Fruit fly (Drosophila melanogaster) whole organism, embryonic: Measurements from ENCODE around the gene CG15365.

Experiments used
- ATbp ChIP-seq: fragments of 200-800 bp; sonication (Bioruptor generic); optimal IDR thresholded peaks from 2 replicates; lab custom pipeline; 2017; ENCODE audit warnings: missing biosample characterization, mild to moderate bottlenecking, missing genetic modification characterization, missing genetic modification reagents
- Atf6 ChIP-seq: fragments of 200-800 bp; sonication (Bioruptor generic); IDR thresholded peaks from 2 replicates; pipeline ENCODE4 v1.3.6; 2022; ENCODE audit warnings: missing biosample characterization, missing genetic modification characterization
- B-H1 ChIP-seq: fragments of 200-800 bp; sonication (Bioruptor generic); IDR thresholded peaks from 3 replicates; pipeline ENCODE4 v1.3.6; 2022; ENCODE audit warnings: missing biosample characterization, missing genetic modification characterization
- CG10321 ChIP-seq: fragments of 200-800 bp; sonication (Bioruptor generic); IDR thresholded peaks from 2 replicates; pipeline ENCODE4 v1.3.6; 2022; ENCODE audit warnings: missing biosample characterization, missing genetic modification characterization
- CG10959 ChIP-seq: fragments of 200-800 bp; sonication (Bioruptor generic); IDR thresholded peaks from 2 replicates; pipeline ENCODE4 v1.3.6; 2022; ENCODE audit warnings: missing biosample characterization, missing genetic modification characterization
- CG11504 ChIP-seq: fragments of 200-800 bp; sonication (Bioruptor generic); optimal IDR thresholded peaks from 3 replicates; lab custom pipeline; 2019; ENCODE audit warnings: missing biosample characterization, mild to moderate bottlenecking, missing genetic modification characterization, moderate library complexity
- CG12155 ChIP-seq: fragments of 200-800 bp; sonication (Bioruptor generic); optimal IDR thresholded peaks from 3 replicates; lab custom pipeline; 2016; ENCODE audit warnings: missing biosample characterization, missing genetic modification characterization
- CG12769 ChIP-seq: fragments of 200-800 bp; sonication (Bioruptor generic); optimal IDR thresholded peaks from 2 replicates; lab custom pipeline; 2019; ENCODE audit warnings: missing biosample characterization, mild to moderate bottlenecking, missing genetic modification characterization, moderate library complexity
- CG13123 ChIP-seq: fragments of 200-800 bp; sonication (Bioruptor generic); optimal IDR thresholded peaks from 2 replicates; lab custom pipeline; 2016; ENCODE audit warnings: missing biosample characterization, missing genetic modification characterization
- CG1603 ChIP-seq: fragments of 200-800 bp; sonication (Bioruptor generic); optimal IDR thresholded peaks from 2 replicates; lab custom pipeline; 2019; ENCODE audit warnings: missing biosample characterization, mild to moderate bottlenecking, missing genetic modification characterization, moderate library complexity
- CG2120 ChIP-seq: fragments of 200-800 bp; sonication (Bioruptor generic); optimal IDR thresholded peaks from 3 replicates; lab custom pipeline; 2016; ENCODE audit warnings: missing biosample characterization, missing genetic modification characterization
- CG2875 ChIP-seq: fragments of 200-800 bp; sonication (Bioruptor generic); optimal IDR thresholded peaks from 2 replicates; lab custom pipeline; 2017; ENCODE audit warnings: missing biosample characterization, mild to moderate bottlenecking, missing genetic modification characterization, missing genetic modification reagents
- CG32772 ChIP-seq: fragments of 200-800 bp; sonication (Bioruptor generic); IDR thresholded peaks from 2 replicates; pipeline ENCODE4 v1.3.6; 2022; ENCODE audit warnings: missing biosample characterization, missing genetic modification characterization
- CG4328 ChIP-seq: fragments of 200-800 bp; sonication (Bioruptor generic); optimal IDR thresholded peaks from 3 replicates; lab custom pipeline; 2017; ENCODE audit warnings: missing biosample characterization, missing genetic modification reagents, missing genetic modification characterization
- CG43689 ChIP-seq: fragments of 200-800 bp; sonication (Bioruptor generic); IDR thresholded peaks from 2 replicates; pipeline ENCODE4 v1.3.6; 2022; ENCODE audit warnings: missing biosample characterization, missing genetic modification characterization
- CG4707 ChIP-seq: fragments of 200-800 bp; sonication (Bioruptor generic); optimal IDR thresholded peaks from 2 replicates; lab custom pipeline; 2018; ENCODE audit warnings: missing biosample characterization, mild to moderate bottlenecking, missing genetic modification characterization, moderate library complexity
- CG7357 ChIP-seq: fragments of 200-800 bp; sonication (Bioruptor generic); IDR thresholded peaks from 3 replicates; pipeline ENCODE4 v1.3.6; 2022; ENCODE audit warnings: missing biosample characterization, missing genetic modification characterization
- CG8089 ChIP-seq: fragments of 200-800 bp; sonication (Bioruptor generic); optimal IDR thresholded peaks from 3 replicates; lab custom pipeline; 2016; ENCODE audit warnings: missing biosample characterization, missing genetic modification characterization
- CG9609 ChIP-seq: fragments of 200-800 bp; sonication (Bioruptor generic); optimal IDR thresholded peaks from 3 replicates; lab custom pipeline; 2016; ENCODE audit warnings: missing biosample characterization, missing genetic modification characterization
- CHES-1-like ChIP-seq: fragments of 200-800 bp; sonication (Bioruptor generic); optimal IDR thresholded peaks from 2 replicates; lab custom pipeline; 2016; ENCODE audit warnings: missing biosample characterization, missing genetic modification characterization
- Dad ChIP-seq: fragments of 200-800 bp; sonication (Bioruptor generic); optimal IDR thresholded peaks from 3 replicates; lab custom pipeline; 2016; ENCODE audit warnings: missing biosample characterization, missing genetic modification characterization
- Dek ChIP-seq: fragments of 200-800 bp; sonication (Bioruptor generic); optimal IDR thresholded peaks from 3 replicates; lab custom pipeline; 2019; ENCODE audit warnings: missing biosample characterization, mild to moderate bottlenecking, missing genetic modification characterization, moderate library complexity
- Dip3 ChIP-seq: fragments of 200-800 bp; sonication (Bioruptor generic); optimal IDR thresholded peaks from 3 replicates; lab custom pipeline; 2016; ENCODE audit warnings: missing biosample characterization, missing genetic modification characterization
- Dll ChIP-seq: fragments of 200-800 bp; sonication (Bioruptor generic); IDR thresholded peaks from 4 replicates; pipeline ENCODE4 v1.3.6; 2022; ENCODE audit warnings: missing biosample characterization, missing genetic modification characterization; ENCODE audit not compliant: partially characterized antibody
- Mes4 ChIP-seq: fragments of 200-800 bp; sonication (Bioruptor generic); optimal IDR thresholded peaks from 2 replicates; lab custom pipeline; 2016; ENCODE audit warnings: missing biosample characterization, missing genetic modification characterization
- NFAT ChIP-seq: fragments of 200-800 bp; sonication (Bioruptor generic); IDR thresholded peaks from 2 replicates; pipeline ENCODE4 v1.3.6; 2022; ENCODE audit warnings: missing biosample characterization, missing genetic modification characterization
- Nf-YC ChIP-seq: fragments of 200-800 bp; optimal IDR thresholded peaks from 3 replicates; lab custom pipeline; 2019; ENCODE audit warnings: missing biosample characterization, mild to moderate bottlenecking, missing genetic modification characterization, moderate library complexity
- Ravus ChIP-seq: fragments of 200-800 bp; sonication (Bioruptor generic); IDR thresholded peaks from 2 replicates; pipeline ENCODE4 v1.3.6; 2022; ENCODE audit warnings: missing biosample characterization, missing genetic modification characterization
- Rx ChIP-seq: fragments of 200-800 bp; sonication (Bioruptor generic); IDR thresholded peaks from 2 replicates; pipeline ENCODE4 v1.3.6; 2022; ENCODE audit warnings: missing biosample characterization, missing genetic modification characterization
- Sry-δ ChIP-seq: fragments of 200-800 bp; sonication (Bioruptor generic); optimal IDR thresholded peaks from 2 replicates; lab custom pipeline; 2016; ENCODE audit warnings: missing biosample characterization, missing genetic modification characterization
- Xbp1 ChIP-seq: fragments of 200-800 bp; sonication (Bioruptor generic); optimal IDR thresholded peaks from 3 replicates; lab custom pipeline; 2016; ENCODE audit warnings: missing biosample characterization, mild to moderate bottlenecking, missing genetic modification characterization
- Xrp1 ChIP-seq: fragments of 200-800 bp; sonication (Bioruptor generic); IDR thresholded peaks from 2 replicates; pipeline ENCODE4 v1.3.6; 2022; ENCODE audit warnings: missing biosample characterization, missing genetic modification characterization
- abd-A ChIP-seq: fragments of 200-800 bp; sonication (Bioruptor generic); optimal IDR thresholded peaks from 3 replicates; lab custom pipeline; 2019; ENCODE audit warnings: missing biosample characterization, mild to moderate bottlenecking, missing genetic modification characterization, moderate library complexity
- amos ChIP-seq: fragments of 200-800 bp; sonication (Bioruptor generic); IDR thresholded peaks from 2 replicates; pipeline ENCODE4 v1.3.6; 2022; ENCODE audit warnings: missing biosample characterization, missing genetic modification characterization; ENCODE audit not compliant: partially characterized antibody
- dati ChIP-seq: fragments of 200-800 bp; sonication (Bioruptor generic); IDR thresholded peaks from 2 replicates; pipeline ENCODE4 v1.3.6; 2022; ENCODE audit warnings: missing biosample characterization, missing genetic modification characterization
- dpn ChIP-seq, 2 experiments: fragments of 200-800 bp; sonication (Bioruptor generic); optimal IDR thresholded peaks; 3 replicates each; lab custom pipeline; 2016; ENCODE audit warnings: missing biosample characterization in 2 of 2, missing genetic modification characterization in 2 of 2
- en ChIP-seq: fragments of 200-800 bp; sonication (Bioruptor generic); optimal IDR thresholded peaks from 2 replicates; lab custom pipeline; 2016; ENCODE audit warnings: missing biosample characterization, missing genetic modification characterization
- fd102C ChIP-seq: fragments of 200-800 bp; sonication (Bioruptor generic); optimal IDR thresholded peaks from 2 replicates; lab custom pipeline; 2018; ENCODE audit warnings: missing biosample characterization, mild to moderate bottlenecking, missing genetic modification characterization, moderate library complexity
- fd64A ChIP-seq: fragments of 200-800 bp; sonication (Bioruptor generic); optimal IDR thresholded peaks from 3 replicates; lab custom pipeline; 2018; ENCODE audit warnings: missing biosample characterization, mild to moderate bottlenecking, missing genetic modification characterization
- grn ChIP-seq: fragments of 200-800 bp; sonication (Bioruptor generic); optimal IDR thresholded peaks from 3 replicates; lab custom pipeline; 2017; ENCODE audit warnings: missing biosample characterization, missing genetic modification characterization
- gsb-n ChIP-seq: fragments of 200-800 bp; sonication (Bioruptor generic); optimal IDR thresholded peaks from 3 replicates; lab custom pipeline; 2018; ENCODE audit warnings: missing biosample characterization, mild to moderate bottlenecking, missing genetic modification characterization
- jing ChIP-seq: fragments of 200-800 bp; sonication (Bioruptor generic); optimal IDR thresholded peaks from 2 replicates; lab custom pipeline; 2018; ENCODE audit warnings: missing biosample characterization, mild to moderate bottlenecking, missing genetic modification characterization
- lilli ChIP-seq: fragments of 200-800 bp; sonication (Bioruptor generic); optimal IDR thresholded peaks from 3 replicates; lab custom pipeline; 2016; ENCODE audit warnings: missing biosample characterization, missing genetic modification characterization
- maf-S ChIP-seq: fragments of 200-800 bp; sonication (Bioruptor generic); optimal IDR thresholded peaks from 2 replicates; lab custom pipeline; 2016; ENCODE audit warnings: missing biosample characterization, missing genetic modification characterization
- peb ChIP-seq: fragments of 200-800 bp; sonication (Bioruptor generic); IDR thresholded peaks from 2 replicates; pipeline ENCODE4 v1.3.6; 2022; ENCODE audit warnings: missing biosample characterization, missing genetic modification characterization
- prd ChIP-seq, 3 experiments: fragments of >200 bp in 2 of 3; fragments of 200-800 bp in 1 of 3; sonication (Bioruptor generic) in 1 of 3; optimal IDR thresholded peaks in 2 of 3; IDR thresholded peaks in 1 of 3; 2 replicates in 2 of 3; 3 replicates in 1 of 3; pipeline versions ENCODE4 v1.3.6 to Lab custom; 2017 to 2022; ENCODE audit warnings: missing biosample characterization in 1 of 3, missing genetic modification characterization in 1 of 3
- schlank ChIP-seq: fragments of 200-800 bp; sonication (Bioruptor generic); optimal IDR thresholded peaks from 2 replicates; lab custom pipeline; 2018; ENCODE audit warnings: missing biosample characterization, mild to moderate bottlenecking, missing genetic modification characterization
- sd ChIP-seq: fragments of 200-800 bp; sonication (Bioruptor generic); optimal IDR thresholded peaks from 3 replicates; lab custom pipeline; 2018; ENCODE audit warnings: missing biosample characterization, mild to moderate bottlenecking, missing genetic modification characterization, moderate library complexity
- sens ChIP-seq: fragments of 200-800 bp; sonication (Bioruptor generic); peaks from one replicate; lab custom pipeline; 2016; ENCODE audit warnings: missing biosample characterization, missing genetic modification characterization
- slbo ChIP-seq: fragments of 200-800 bp; sonication (Bioruptor generic); IDR thresholded peaks from 2 replicates; pipeline ENCODE4 v1.3.6; 2022; ENCODE audit warnings: missing biosample characterization, missing genetic modification characterization
- wor ChIP-seq: fragments of 200-800 bp; sonication (Bioruptor generic); IDR thresholded peaks from 2 replicates; pipeline ENCODE4 v1.3.6; 2022; ENCODE audit warnings: missing biosample characterization, missing genetic modification characterization

The CG15365 gene

dm6 chrX:9060078-9060477 is 7.7 kb downstream of the CG15365 start (continued):
- TF ChIP-seq CG12769 (tag; lab: Kevin White, UChicago), result peak; percentile 88
- peak; percentile 62 for TF ChIP-seq sd
- peak; percentile 32 for TF ChIP-seq Nf-YC (tag; lab: Kevin White, UChicago)
- peak; percentile 53 for TF ChIP-seq lilli (GFP tag; lab: Kevin White, UChicago)
- no peak for TF ChIP-seq abd-A (tag; lab: Kevin White, UChicago)
- peak; percentile 50; the same call in 1 of the 2 replicates for TF ChIP-seq CG10959 (GFP tag; lab: Robert Waterston, UW)
- peak; percentile 6 for TF ChIP-seq CHES-1-like (GFP tag; lab: Kevin White, UChicago)
- TF ChIP-seq maf-S, result peak; percentile 21
- TF ChIP-seq grn, result no peak
- TF ChIP-seq amos, result no peak
- TF ChIP-seq CG2120, result peak; percentile 59
- no peak for TF ChIP-seq CG4328
- TF ChIP-seq Xbp1, result peak; percentile 71
- TF ChIP-seq CG4707 (GFP tag; lab: Kevin White, UChicago), result peak; percentile 49
- TF ChIP-seq en (GFP tag; lab: Kevin White, UChicago), result no peak
- peak; percentile 44 to 74 for TF ChIP-seq dpn (GFP tag; optimal IDR thresholded peaks at IDR 0.05; lab: Kevin White, UChicago)
- TF ChIP-seq CG12155 (GFP tag; lab: Kevin White, UChicago), result peak; percentile 26
- peak; percentile 37 for TF ChIP-seq Dip3
- TF ChIP-seq NFAT, result 0 out of 2 replicates have a peak, but pooled peaks have one; percentile 49
- TF ChIP-seq CG10321 (GFP tag; lab: Robert Waterston, UW), result no peak
- 0 out of 3 replicates have a peak, but pooled peaks have one; percentile 41 for TF ChIP-seq CG7357 (GFP tag; lab: Robert Waterston, UW)
- no peak for TF ChIP-seq prd (optimal IDR thresholded peaks at IDR 0.05; lab: Kevin White, UChicago)
- TF ChIP-seq prd (GFP tag; IDR thresholded peaks at IDR 0.05; lab: Robert Waterston, UW), result peak; percentile 63
- TF ChIP-seq Dad (GFP tag; lab: Kevin White, UChicago), result no peak
- no peak for TF ChIP-seq dati (GFP tag; lab: Robert Waterston, UW)
- peak; percentile 62 for TF ChIP-seq wor (GFP tag; lab: Robert Waterston, UW)
- TF ChIP-seq Dll (GFP tag; lab: Robert Waterston, UW), result no peak
- TF ChIP-seq Rx (GFP tag; lab: Robert Waterston, UW), result no peak
- TF ChIP-seq slbo (GFP tag; lab: Robert Waterston, UW), result peak; percentile 66
- peak; percentile 21 for TF ChIP-seq schlank (tag; lab: Kevin White, UChicago)
- peak; percentile 44 for TF ChIP-seq Mes4 (GFP tag; lab: Kevin White, UChicago)
- TF ChIP-seq CG8089 (GFP tag; lab: Kevin White, UChicago), result peak; percentile 47
- peak; percentile 53; the same call in 1 of the 2 replicates for TF ChIP-seq CG32772 (GFP tag; lab: Robert Waterston, UW)
- TF ChIP-seq jing (GFP tag; lab: Kevin White, UChicago), result peak; percentile 40
- TF ChIP-seq Ravus (GFP tag; lab: Robert Waterston, UW), result no peak
- TF ChIP-seq CG1603 (tag; lab: Kevin White, UChicago), result peak; percentile 90
- TF ChIP-seq ATbp (GFP tag; lab: Kevin White, UChicago), result peak; percentile 74
- TF ChIP-seq sens, result peak; percentile 94
- TF ChIP-seq CG43689 (GFP tag; lab: Robert Waterston, UW), result peak; percentile 54
- peak; percentile 36 for TF ChIP-seq CG9609 (GFP tag; lab: Kevin White, UChicago)
- TF ChIP-seq CG2875 (GFP tag; lab: Kevin White, UChicago), result peak; percentile 59
- TF ChIP-seq CG13123 (GFP tag; lab: Kevin White, UChicago), result peak; percentile 11
- no peak for TF ChIP-seq Sry-δ (GFP tag; lab: Kevin White, UChicago)
- peak; percentile 70; the same call in 1 of the 2 replicates for TF ChIP-seq Atf6 (GFP tag; lab: Robert Waterston, UW)
- peak; percentile 31; the same call in 1 of the 2 replicates for TF ChIP-seq peb
- peak; percentile 38 for TF ChIP-seq fd64A (GFP tag; lab: Kevin White, UChicago)
- TF ChIP-seq B-H1, result peak; percentile 58
- TF ChIP-seq gsb-n (tag; lab: Kevin White, UChicago), result peak; percentile 55
- no peak for TF ChIP-seq fd102C
- peak; percentile 60; the same call in 1 of the 2 replicates for TF ChIP-seq Xrp1 (GFP tag; lab: Robert Waterston, UW)
- TF ChIP-seq Dek (tag; lab: Kevin White, UChicago), result peak; percentile 74
- TF ChIP-seq CG11504 (tag; lab: Kevin White, UChicago), result peak; percentile 87
